Fruit fly (Drosophila melanogaster) whole organism, embryonic: ENCODE results near the gene Orct2.

Source experiments
- Ada2b ChIP-seq: fragments of 200-800 bp; sonication (Bioruptor generic); IDR thresholded peaks from 2 replicates; pipeline ENCODE4 v1.3.6; 2022; ENCODE audit warnings: missing biosample characterization, missing genetic modification characterization
- Atf6 ChIP-seq: fragments of 200-800 bp; sonication (Bioruptor generic); IDR thresholded peaks from 2 replicates; pipeline ENCODE4 v1.3.6; 2022; ENCODE audit warnings: missing biosample characterization, missing genetic modification characterization
- Bgb ChIP-seq: fragments of 200-800 bp; sonication (Bioruptor generic); IDR thresholded peaks from 2 replicates; pipeline ENCODE4 v1.3.6; 2022; ENCODE audit warnings: missing biosample characterization, missing genetic modification characterization; ENCODE audit not compliant: partially characterized antibody
- CG10147 ChIP-seq: fragments of 200-800 bp; sonication (Bioruptor generic); optimal IDR thresholded peaks from 2 replicates; lab custom pipeline; 2019; ENCODE audit warnings: missing biosample characterization, mild to moderate bottlenecking, missing genetic modification characterization, moderate library complexity
- CG10366 ChIP-seq: fragments of 200-800 bp; sonication (Bioruptor generic); IDR thresholded peaks from 2 replicates; pipeline ENCODE4 v1.3.6; 2022; ENCODE audit warnings: missing biosample characterization, missing genetic modification characterization
- CG11247 ChIP-seq: fragments of 200-800 bp; sonication (Bioruptor generic); IDR thresholded peaks from 2 replicates; pipeline ENCODE4 v1.3.6; 2022; ENCODE audit warnings: missing biosample characterization, missing genetic modification characterization
- CG12391 ChIP-seq: fragments of 200-800 bp; sonication (Bioruptor generic); optimal IDR thresholded peaks from 3 replicates; lab custom pipeline; 2018; ENCODE audit warnings: missing biosample characterization, mild to moderate bottlenecking, missing genetic modification characterization, moderate library complexity
- CG14441 ChIP-seq: fragments of 200-800 bp; sonication (Bioruptor generic); IDR thresholded peaks from 2 replicates; pipeline ENCODE4 v1.3.6; 2022; ENCODE audit warnings: missing biosample characterization, missing genetic modification characterization
- CG15011 ChIP-seq: fragments of 200-800 bp; sonication (Bioruptor generic); optimal IDR thresholded peaks from 3 replicates; lab custom pipeline; 2018; ENCODE audit warnings: missing biosample characterization, mild to moderate bottlenecking, missing genetic modification characterization
- CG15073 ChIP-seq: fragments of 200-800 bp; sonication (Bioruptor generic); optimal IDR thresholded peaks from 2 replicates; lab custom pipeline; 2016; ENCODE audit warnings: missing biosample characterization, missing genetic modification characterization
- CG16863 ChIP-seq: fragments of 200-800 bp; sonication (Bioruptor generic); optimal IDR thresholded peaks from 3 replicates; lab custom pipeline; 2016; ENCODE audit warnings: missing biosample characterization, missing genetic modification characterization
- CG34376 ChIP-seq: fragments of 200-800 bp; sonication (Bioruptor generic); optimal IDR thresholded peaks from 2 replicates; lab custom pipeline; 2018; ENCODE audit warnings: missing biosample characterization, mild to moderate bottlenecking, missing genetic modification characterization
- CG3838 ChIP-seq: fragments of 200-800 bp; sonication (Bioruptor generic); optimal IDR thresholded peaks from 3 replicates; lab custom pipeline; 2016; ENCODE audit warnings: missing biosample characterization, missing genetic modification characterization
- CG4820 ChIP-seq: fragments of 200-800 bp; sonication (Bioruptor generic); optimal IDR thresholded peaks from 3 replicates; lab custom pipeline; 2016; ENCODE audit warnings: missing biosample characterization, missing genetic modification characterization
- CG5180 ChIP-seq: fragments of 200-800 bp; sonication (Bioruptor generic); optimal IDR thresholded peaks from 3 replicates; lab custom pipeline; 2017; ENCODE audit warnings: missing biosample characterization, missing genetic modification characterization, mild to moderate bottlenecking, moderate library complexity, missing genetic modification reagents
- CG5953 ChIP-seq: fragments of 200-800 bp; sonication (Bioruptor generic); IDR thresholded peaks from 2 replicates; pipeline ENCODE4 v1.3.6; 2022; ENCODE audit warnings: missing biosample characterization, missing genetic modification characterization
- CG8089 ChIP-seq: fragments of 200-800 bp; sonication (Bioruptor generic); optimal IDR thresholded peaks from 3 replicates; lab custom pipeline; 2016; ENCODE audit warnings: missing biosample characterization, missing genetic modification characterization
- CG8359 ChIP-seq: fragments of 200-800 bp; sonication (Bioruptor generic); optimal IDR thresholded peaks from 2 replicates; lab custom pipeline; 2017; ENCODE audit warnings: missing biosample characterization, mild to moderate bottlenecking, missing genetic modification characterization, borderline replicate concordance
- CG8478 ChIP-seq: fragments of >200 bp; optimal IDR thresholded peaks from 2 replicates; lab custom pipeline; 2018
- D ChIP-seq, 2 experiments: fragments of 200-800 bp in 1 of 2; fragments of >200 bp in 1 of 2; sonication (Bioruptor generic) in 1 of 2; optimal IDR thresholded peaks; 2 replicates in 1 of 2; 3 replicates in 1 of 2; lab custom pipeline; 2017; ENCODE audit warnings: mild to moderate bottlenecking in 1 of 2, missing biosample characterization in 1 of 2, missing genetic modification characterization in 1 of 2, missing genetic modification reagents in 1 of 2
- Gug ChIP-seq: fragments of 200-800 bp; sonication (Bioruptor generic); IDR thresholded peaks from 4 replicates; pipeline ENCODE4 v1.3.6; 2022; ENCODE audit warnings: missing biosample characterization, missing genetic modification characterization
- HLH54F ChIP-seq: fragments of 200-800 bp; sonication (Bioruptor generic); optimal IDR thresholded peaks from 3 replicates; lab custom pipeline; 2016; ENCODE audit warnings: missing biosample characterization, missing genetic modification characterization
- HLHmδ ChIP-seq: fragments of 200-800 bp; sonication (Bioruptor generic); optimal IDR thresholded peaks from 2 replicates; lab custom pipeline; 2018; ENCODE audit warnings: missing biosample characterization, mild to moderate bottlenecking, missing genetic modification characterization, moderate library complexity
- HmgD ChIP-seq: fragments of 200-800 bp; sonication (Bioruptor generic); optimal IDR thresholded peaks from 3 replicates; lab custom pipeline; 2016; ENCODE audit warnings: missing biosample characterization, missing genetic modification characterization
- HmgZ ChIP-seq: fragments of 200-800 bp; sonication (Bioruptor generic); optimal IDR thresholded peaks from 2 replicates; lab custom pipeline; 2018; ENCODE audit warnings: missing biosample characterization, mild to moderate bottlenecking, missing genetic modification characterization
- Lim3 ChIP-seq: fragments of 200-800 bp; sonication (Bioruptor generic); IDR thresholded peaks from 2 replicates; pipeline ENCODE4 v1.3.6; 2022; ENCODE audit warnings: missing biosample characterization, missing genetic modification characterization
- MTF-1 ChIP-seq: fragments of 200-800 bp; sonication (Bioruptor generic); optimal IDR thresholded peaks from 2 replicates; lab custom pipeline; 2018; ENCODE audit warnings: missing biosample characterization, mild to moderate bottlenecking, missing genetic modification characterization, borderline replicate concordance
- Nf-YA ChIP-seq: fragments of 200-800 bp; sonication (Bioruptor generic); IDR thresholded peaks from 2 replicates; pipeline ENCODE4 v1.3.6; 2022; ENCODE audit warnings: missing biosample characterization, missing genetic modification characterization
- Pdp1 ChIP-seq, 2 experiments: fragments of 200-800 bp; sonication (Bioruptor generic); optimal IDR thresholded peaks; 3 replicates each; lab custom pipeline; 2016; ENCODE audit warnings: missing biosample characterization in 2 of 2, missing genetic modification characterization in 2 of 2, mild to moderate bottlenecking in 1 of 2, moderate library complexity in 1 of 2
- Rx ChIP-seq: fragments of 200-800 bp; sonication (Bioruptor generic); IDR thresholded peaks from 2 replicates; pipeline ENCODE4 v1.3.6; 2022; ENCODE audit warnings: missing biosample characterization, missing genetic modification characterization
- Usf ChIP-seq: fragments of 200-800 bp; sonication (Bioruptor generic); optimal IDR thresholded peaks from 2 replicates; lab custom pipeline; 2017; ENCODE audit warnings: missing genotype, missing biosample characterization, missing genetic modification characterization
- ab ChIP-seq: fragments of 200-800 bp; sonication (Bioruptor generic); optimal IDR thresholded peaks from 2 replicates; lab custom pipeline; 2016; ENCODE audit warnings: missing biosample characterization, missing genetic modification characterization
- exex ChIP-seq: fragments of 200-800 bp; sonication (Bioruptor generic); optimal IDR thresholded peaks from 4 replicates; lab custom pipeline; 2018; ENCODE audit warnings: missing biosample characterization, mild to moderate bottlenecking, missing genetic modification characterization, moderate library complexity
- ftz-f1 ChIP-seq: fragments of 200-800 bp; sonication (Bioruptor generic); optimal IDR thresholded peaks from 2 replicates; lab custom pipeline; 2016; ENCODE audit warnings: missing biosample characterization, missing genetic modification characterization
- grau ChIP-seq: fragments of 200-800 bp; optimal IDR thresholded peaks from 3 replicates; lab custom pipeline; 2019; ENCODE audit warnings: missing biosample characterization, mild to moderate bottlenecking, missing genetic modification characterization, moderate library complexity
- gsb-n ChIP-seq: fragments of 200-800 bp; sonication (Bioruptor generic); optimal IDR thresholded peaks from 3 replicates; lab custom pipeline; 2018; ENCODE audit warnings: missing biosample characterization, mild to moderate bottlenecking, missing genetic modification characterization
- h ChIP-seq: fragments of >200 bp; optimal IDR thresholded peaks from 2 replicates; lab custom pipeline; 2017
- nau ChIP-seq: fragments of 200-800 bp; sonication (Bioruptor generic); optimal IDR thresholded peaks from 3 replicates; lab custom pipeline; 2017; ENCODE audit warnings: missing biosample characterization, mild to moderate bottlenecking, missing genetic modification characterization, missing genetic modification reagents
- odd ChIP-seq: fragments of 200-800 bp; sonication (Bioruptor generic); optimal IDR thresholded peaks from 2 replicates; lab custom pipeline; 2017; ENCODE audit warnings: missing biosample characterization, mild to moderate bottlenecking, missing genetic modification characterization
- repo ChIP-seq: fragments of 200-800 bp; sonication (Bioruptor generic); optimal IDR thresholded peaks from 2 replicates; lab custom pipeline; 2016; ENCODE audit warnings: missing biosample characterization, missing genetic modification characterization
- sna ChIP-seq: fragments of 200-800 bp; sonication (Bioruptor generic); IDR thresholded peaks from 2 replicates; pipeline ENCODE4 v1.3.6; 2022; ENCODE audit warnings: missing biosample characterization, missing genetic modification characterization; ENCODE audit not compliant: partially characterized antibody
- so ChIP-seq: fragments of 200-800 bp; sonication (Bioruptor generic); IDR thresholded peaks from 3 replicates; pipeline ENCODE4 v1.3.6; 2022; ENCODE audit warnings: missing biosample characterization, missing genetic modification characterization
- wdn ChIP-seq: fragments of 200-800 bp; sonication (Bioruptor generic); IDR thresholded peaks from 2 replicates; pipeline ENCODE4 v1.3.6; 2022; ENCODE audit warnings: missing biosample characterization, missing genetic modification characterization

Gene Orct2

dm6 chr3R:24226744-24227143 is 46.1 kb upstream of the Orct2 start, which contains the start of the genes Spps and CG13609 (continued):
- TF ChIP-seq CG3838 (GFP tag; lab: Kevin White, UChicago), result no peak
- TF ChIP-seq ftz-f1 (GFP tag; lab: Kevin White, UChicago), result peak; percentile 26
- TF ChIP-seq Gug, result no peak
- peak; percentile 99 for TF ChIP-seq Bgb (GFP tag; lab: Robert Waterston, UW)
- no peak for TF ChIP-seq Rx (GFP tag; lab: Robert Waterston, UW)
- no peak for TF ChIP-seq CG8478
- TF ChIP-seq CG8089, result no peak
- no peak for TF ChIP-seq Ada2b (GFP tag; lab: Robert Waterston, UW)
- TF ChIP-seq CG10147, result no peak
- TF ChIP-seq exex (tag; lab: Kevin White, UChicago), result no peak
- peak; percentile 40 for TF ChIP-seq grau (tag; lab: Kevin White, UChicago)
- no peak for TF ChIP-seq gsb-n (tag; lab: Kevin White, UChicago)
- no peak for TF ChIP-seq HLH54F (GFP tag; lab: Kevin White, UChicago)
- no peak for TF ChIP-seq CG15011 (GFP tag; lab: Kevin White, UChicago)
- TF ChIP-seq Nf-YA (GFP tag; lab: Robert Waterston, UW), result 0 out of 2 replicates have a peak, but pooled peaks have one; percentile 20
- TF ChIP-seq CG12391, result peak; percentile 31
- no peak for TF ChIP-seq nau (GFP tag; lab: Kevin White, UChicago)
- no peak for TF ChIP-seq CG4820 (GFP tag; lab: Kevin White, UChicago)
- TF ChIP-seq odd (GFP tag; lab: Kevin White, UChicago), result no peak
- TF ChIP-seq so (GFP tag; lab: Robert Waterston, UW), result no peak
- no peak for TF ChIP-seq CG11247 (GFP tag; lab: Robert Waterston, UW)
- TF ChIP-seq CG5953 (GFP tag; lab: Robert Waterston, UW), result no peak
- TF ChIP-seq HmgD (GFP tag; lab: Kevin White, UChicago), result peak; percentile 18
- 0 out of 2 replicates have a peak, but pooled peaks have one; percentile 5 for TF ChIP-seq CG14441 (GFP tag; lab: Robert Waterston, UW)
- TF ChIP-seq Usf (GFP tag; lab: Kevin White, UChicago), result no peak
- no peak for TF ChIP-seq h (lab: Kevin White, UChicago)
- TF ChIP-seq CG15073 (GFP tag; lab: Kevin White, UChicago), result no peak
- TF ChIP-seq CG10366 (GFP tag; lab: Robert Waterston, UW), result no peak
- TF ChIP-seq CG16863 (GFP tag; lab: Kevin White, UChicago), result no peak
- no peak for TF ChIP-seq D (optimal IDR thresholded peaks at IDR 0.05; lab: Kevin White, UChicago)
- no peak for TF ChIP-seq D (GFP tag; optimal IDR thresholded peaks at IDR 0.05; lab: Kevin White, UChicago)
- no peak for TF ChIP-seq CG8359 (GFP tag; lab: Kevin White, UChicago)
- peak; percentile 92 for TF ChIP-seq sna (GFP tag; lab: Robert Waterston, UW)
- peak; percentile 2 for TF ChIP-seq HLHmδ (GFP tag; lab: Kevin White, UChicago)
- TF ChIP-seq MTF-1, result no peak
- TF ChIP-seq repo (GFP tag; lab: Kevin White, UChicago), result no peak
- peak; percentile 14 for TF ChIP-seq CG34376 (GFP tag; lab: Kevin White, UChicago)
- no peak for TF ChIP-seq wdn (GFP tag; lab: Robert Waterston, UW)
- peak in 1 of 2 experiments; percentile 12 for TF ChIP-seq Pdp1 (GFP tag; optimal IDR thresholded peaks at IDR 0.05; lab: Kevin White, UChicago)
- TF ChIP-seq ab, result no peak
- TF ChIP-seq CG5180 (GFP tag; lab: Kevin White, UChicago), result no peak
- no peak for TF ChIP-seq Atf6 (GFP tag; lab: Robert Waterston, UW)
- no peak for TF ChIP-seq Lim3 (GFP tag; lab: Robert Waterston, UW)
- peak; percentile 71 for TF ChIP-seq HmgZ (tag; lab: Kevin White, UChicago)
- TF ChIP-seq, all 482 proteins: peak for 135
